Fruit fly (Drosophila melanogaster) whole organism, embryonic: ENCODE measurements around the gene CG14273.

ENCODE experiments used
- Asciz ChIP-seq: fragments of 200-800 bp; sonication (Bioruptor generic); optimal IDR thresholded peaks from 2 replicates; lab custom pipeline; 2017; ENCODE audit warnings: missing biosample characterization, mild to moderate bottlenecking, missing genetic modification characterization, missing genetic modification reagents
- CG10267 ChIP-seq: fragments of 200-800 bp; sonication (Bioruptor generic); optimal IDR thresholded peaks from 2 replicates; lab custom pipeline; 2018; ENCODE audit warnings: missing biosample characterization, mild to moderate bottlenecking, missing genetic modification characterization, moderate library complexity
- CG11456 ChIP-seq: fragments of 200-800 bp; sonication (Bioruptor generic); IDR thresholded peaks from 3 replicates; pipeline ENCODE4 v1.3.6; 2022; ENCODE audit warnings: missing biosample characterization, missing genetic modification characterization
- CG12391 ChIP-seq: fragments of 200-800 bp; sonication (Bioruptor generic); optimal IDR thresholded peaks from 3 replicates; lab custom pipeline; 2018; ENCODE audit warnings: missing biosample characterization, mild to moderate bottlenecking, missing genetic modification characterization, moderate library complexity
- CG12659 ChIP-seq: fragments of 200-800 bp; sonication (Bioruptor generic); optimal IDR thresholded peaks from 3 replicates; lab custom pipeline; 2017; ENCODE audit warnings: mild to moderate bottlenecking, missing biosample characterization, missing genetic modification reagents, missing genetic modification characterization
- CG13287 ChIP-seq: fragments of 200-800 bp; sonication (Bioruptor generic); IDR thresholded peaks from 2 replicates; pipeline ENCODE4 v1.3.6; 2022; ENCODE audit warnings: missing biosample characterization, missing genetic modification characterization; ENCODE audit not compliant: partially characterized antibody
- CG13424 ChIP-seq: fragments of 200-800 bp; sonication (Bioruptor generic); optimal IDR thresholded peaks from 2 replicates; lab custom pipeline; 2019; ENCODE audit warnings: missing biosample characterization, mild to moderate bottlenecking, missing genetic modification characterization, moderate library complexity
- CG15269 ChIP-seq: fragments of 200-800 bp; sonication (Bioruptor generic); optimal IDR thresholded peaks from 2 replicates; lab custom pipeline; 2018; ENCODE audit warnings: missing biosample characterization, mild to moderate bottlenecking, missing genetic modification characterization, moderate library complexity
- CG17359 ChIP-seq: fragments of 200-800 bp; sonication (Bioruptor generic); optimal IDR thresholded peaks from 3 replicates; lab custom pipeline; 2018; ENCODE audit warnings: missing biosample characterization, mild to moderate bottlenecking, missing genetic modification characterization, moderate library complexity
- CG17361 ChIP-seq: fragments of 200-800 bp; sonication (Bioruptor generic); IDR thresholded peaks from 3 replicates; pipeline ENCODE4 v1.3.6; 2022; ENCODE audit warnings: missing biosample characterization, missing genetic modification characterization
- CG17385 ChIP-seq: fragments of 200-800 bp; sonication (Bioruptor generic); optimal IDR thresholded peaks from 3 replicates; lab custom pipeline; 2018; ENCODE audit warnings: missing biosample characterization, mild to moderate bottlenecking, missing genetic modification characterization
- CG18599 ChIP-seq: fragments of 200-800 bp; sonication (Bioruptor generic); optimal IDR thresholded peaks from 3 replicates; lab custom pipeline; 2017; ENCODE audit warnings: missing biosample characterization, missing genetic modification characterization, mild to moderate bottlenecking, moderate library complexity, missing genetic modification reagents
- CG2120 ChIP-seq: fragments of 200-800 bp; sonication (Bioruptor generic); optimal IDR thresholded peaks from 3 replicates; lab custom pipeline; 2016; ENCODE audit warnings: missing biosample characterization, missing genetic modification characterization
- CG2678 ChIP-seq: fragments of 200-800 bp; sonication (Bioruptor generic); optimal IDR thresholded peaks from 3 replicates; lab custom pipeline; 2019; ENCODE audit warnings: missing biosample characterization, mild to moderate bottlenecking, missing genetic modification characterization, moderate library complexity
- CG30403 ChIP-seq: fragments of 200-800 bp; sonication (Bioruptor generic); optimal IDR thresholded peaks from 3 replicates; lab custom pipeline; 2016; ENCODE audit warnings: missing biosample characterization, missing genetic modification characterization
- CG31441 ChIP-seq: fragments of 200-800 bp; sonication (Bioruptor generic); IDR thresholded peaks from 2 replicates; pipeline ENCODE4 v1.3.6; 2022; ENCODE audit warnings: missing biosample characterization, missing genetic modification characterization
- CG3281 ChIP-seq: fragments of 200-800 bp; sonication (Bioruptor generic); optimal IDR thresholded peaks from 3 replicates; lab custom pipeline; 2017; ENCODE audit warnings: missing biosample characterization, mild to moderate bottlenecking, missing genetic modification characterization
- CG4707 ChIP-seq: fragments of 200-800 bp; sonication (Bioruptor generic); optimal IDR thresholded peaks from 2 replicates; lab custom pipeline; 2018; ENCODE audit warnings: missing biosample characterization, mild to moderate bottlenecking, missing genetic modification characterization, moderate library complexity
- CG4730 ChIP-seq: fragments of 200-800 bp; sonication (Bioruptor generic); IDR thresholded peaks from 2 replicates; pipeline ENCODE4 v1.3.6; 2022; ENCODE audit warnings: missing biosample characterization, missing genetic modification characterization
- CG6765 ChIP-seq: fragments of 200-800 bp; sonication (Bioruptor generic); optimal IDR thresholded peaks from 3 replicates; lab custom pipeline; 2017; ENCODE audit warnings: missing biosample characterization, mild to moderate bottlenecking, missing genetic modification characterization
- CG7556 ChIP-seq: fragments of 200-800 bp; sonication (Bioruptor generic); optimal IDR thresholded peaks from 2 replicates; lab custom pipeline; 2017; ENCODE audit warnings: missing biosample characterization, mild to moderate bottlenecking, missing genetic modification characterization
- CG7839 ChIP-seq: fragments of 200-800 bp; sonication (Bioruptor generic); optimal IDR thresholded peaks from 3 replicates; lab custom pipeline; 2018; ENCODE audit warnings: missing biosample characterization, mild to moderate bottlenecking, missing genetic modification characterization, moderate library complexity
- CG8290 ChIP-seq, 3 experiments: fragments of 200-800 bp; sonication (Bioruptor generic); optimal IDR thresholded peaks; 2 replicates each; lab custom pipeline; 2016 to 2019; ENCODE audit warnings: missing biosample characterization in 3 of 3, missing genetic modification characterization in 3 of 3, mild to moderate bottlenecking in 2 of 3, moderate library complexity in 1 of 3
- CG8924 ChIP-seq: fragments of 200-800 bp; optimal IDR thresholded peaks from 3 replicates; lab custom pipeline; 2019; ENCODE audit warnings: missing biosample characterization, mild to moderate bottlenecking, missing genetic modification characterization, moderate library complexity
- CTCF ChIP-seq: fragments of 200-800 bp; sonication (Bioruptor generic); optimal IDR thresholded peaks from 2 replicates; lab custom pipeline; 2017; ENCODE audit warnings: missing biosample characterization, mild to moderate bottlenecking, missing genetic modification characterization, moderate library complexity
- CoRest ChIP-seq: fragments of 200-800 bp; sonication (Bioruptor generic); optimal IDR thresholded peaks from 3 replicates; lab custom pipeline; 2018; ENCODE audit warnings: missing biosample characterization, mild to moderate bottlenecking, missing genetic modification characterization, moderate library complexity
- Dp ChIP-seq: fragments of 200-800 bp; sonication (Bioruptor generic); optimal IDR thresholded peaks from 2 replicates; lab custom pipeline; 2018; ENCODE audit warnings: missing biosample characterization, mild to moderate bottlenecking, missing genetic modification characterization, moderate library complexity
- Drgx ChIP-seq: fragments of 200-800 bp; sonication (Bioruptor generic); IDR thresholded peaks from 2 replicates; pipeline ENCODE4 v1.3.6; 2022; ENCODE audit warnings: missing biosample characterization, missing genetic modification characterization
- Fer1 ChIP-seq: fragments of 200-800 bp; sonication (Bioruptor generic); optimal IDR thresholded peaks from 2 replicates; lab custom pipeline; 2017; ENCODE audit warnings: missing biosample characterization, mild to moderate bottlenecking, missing genetic modification characterization
- Hmr ChIP-seq: fragments of 200-800 bp; sonication (Bioruptor generic); optimal IDR thresholded peaks from 3 replicates; lab custom pipeline; 2017; ENCODE audit warnings: mild to moderate bottlenecking, missing biosample characterization, missing genetic modification reagents, missing genetic modification characterization
- Med ChIP-seq: fragments of 200-800 bp; sonication (Bioruptor generic); peaks from one replicate; lab custom pipeline; 2016; ENCODE audit warnings: missing biosample characterization, missing genetic modification characterization, mild to moderate bottlenecking, inconsistent platforms, moderate library complexity
- Meics ChIP-seq: fragments of 200-800 bp; sonication (Bioruptor generic); optimal IDR thresholded peaks from 2 replicates; lab custom pipeline; 2017; ENCODE audit warnings: missing biosample characterization, mild to moderate bottlenecking, missing genetic modification characterization
- Pdp1 ChIP-seq, 2 experiments: fragments of 200-800 bp; sonication (Bioruptor generic); optimal IDR thresholded peaks; 3 replicates each; lab custom pipeline; 2016; ENCODE audit warnings: missing biosample characterization in 2 of 2, missing genetic modification characterization in 2 of 2, mild to moderate bottlenecking in 1 of 2, moderate library complexity in 1 of 2
- Side ChIP-seq: fragments of 200-800 bp; sonication (Bioruptor generic); optimal IDR thresholded peaks from 2 replicates; lab custom pipeline; 2016; ENCODE audit warnings: missing biosample characterization, missing genetic modification characterization
- Sox102F ChIP-seq: fragments of 200-800 bp; sonication (Bioruptor generic); optimal IDR thresholded peaks from 2 replicates; lab custom pipeline; 2018; ENCODE audit warnings: missing biosample characterization, mild to moderate bottlenecking, missing genetic modification characterization, moderate library complexity
- chinmo ChIP-seq: fragments of 200-800 bp; sonication (Bioruptor generic); IDR thresholded peaks from 4 replicates; pipeline ENCODE4 v1.3.6; 2022; ENCODE audit warnings: missing biosample characterization, missing genetic modification characterization; ENCODE audit not compliant: partially characterized antibody
- eve ChIP-seq, 2 experiments: fragments of >200 bp; optimal IDR thresholded peaks; 2 replicates each; lab custom pipeline; 2017; ENCODE audit warnings: missing biosample characterization in 2 of 2, missing genetic modification characterization in 2 of 2
- ham ChIP-seq: fragments of 200-800 bp; sonication (Bioruptor generic); IDR thresholded peaks from 2 replicates; pipeline ENCODE4 v1.3.6; 2022; ENCODE audit warnings: missing biosample characterization, missing genetic modification characterization
- hbn ChIP-seq: fragments of 200-800 bp; sonication (Bioruptor generic); IDR thresholded peaks from 2 replicates; pipeline ENCODE4 v1.3.6; 2022; ENCODE audit warnings: missing biosample characterization, missing genetic modification characterization; ENCODE audit not compliant: partially characterized antibody
- lab ChIP-seq: fragments of 200-800 bp; sonication (Bioruptor generic); optimal IDR thresholded peaks from 3 replicates; lab custom pipeline; 2017; ENCODE audit warnings: missing biosample characterization, missing genetic modification characterization, mild to moderate bottlenecking, moderate library complexity, missing genetic modification reagents
- nerfin-1 ChIP-seq: fragments of 200-800 bp; sonication (Bioruptor generic); optimal IDR thresholded peaks from 3 replicates; lab custom pipeline; 2019; ENCODE audit warnings: missing biosample characterization, mild to moderate bottlenecking, missing genetic modification characterization, moderate library complexity
- row ChIP-seq: fragments of 200-800 bp; sonication (Bioruptor generic); IDR thresholded peaks from 3 replicates; pipeline ENCODE4 v1.3.6; 2022; ENCODE audit warnings: missing biosample characterization, missing genetic modification characterization
- tap ChIP-seq: fragments of 200-800 bp; optimal IDR thresholded peaks from 3 replicates; lab custom pipeline; 2019; ENCODE audit warnings: missing biosample characterization, mild to moderate bottlenecking, missing genetic modification characterization, moderate library complexity
- tgo ChIP-seq: fragments of 200-800 bp; sonication (Bioruptor generic); IDR thresholded peaks from 3 replicates; pipeline ENCODE4 v1.3.6; 2022; ENCODE audit warnings: missing biosample characterization, missing genetic modification characterization
- unc-4 ChIP-seq: fragments of 200-800 bp; sonication (Bioruptor generic); IDR thresholded peaks from 2 replicates; pipeline ENCODE4 v1.3.6; 2022; ENCODE audit warnings: missing biosample characterization, missing genetic modification characterization; ENCODE audit not compliant: partially characterized antibody
- vvl ChIP-seq: fragments of 200-800 bp; sonication (Bioruptor generic); IDR thresholded peaks from 2 replicates; pipeline ENCODE4 v1.3.6; 2022; ENCODE audit warnings: missing biosample characterization, missing genetic modification characterization
- yki ChIP-seq: fragments of >200 bp; optimal IDR thresholded peaks from 3 replicates; lab custom pipeline; 2018

Gene CG14273

dm6 chr2L:8326414-8327271 is 15.9 kb upstream of the CG14273 start (continued):
- 0 out of 3 replicates have a peak, but pooled peaks have one; percentile 14 for TF ChIP-seq CG17361 (GFP tag; lab: Robert Waterston, UW)
- peak; percentile 2 for TF ChIP-seq CG3281 (GFP tag; lab: Kevin White, UChicago)
- TF ChIP-seq unc-4 = no peak
- TF ChIP-seq tgo (GFP tag; lab: Robert Waterston, UW) = peak; percentile 28; the same call in 1 of the 3 replicates
- no peak for TF ChIP-seq Side
- peak; percentile 41 for TF ChIP-seq CG13424 (tag; lab: Kevin White, UChicago)
- TF ChIP-seq Meics (GFP tag; lab: Kevin White, UChicago) = peak; percentile 13
- TF ChIP-seq chinmo (GFP tag; lab: Robert Waterston, UW) = 0 out of 4 replicates have a peak, but pooled peaks have one; percentile 55
- TF ChIP-seq vvl (GFP tag; lab: Robert Waterston, UW) = peak; percentile 55; the same call in 1 of the 2 replicates
- peak; percentile 59 for TF ChIP-seq CG2678 (tag; lab: Kevin White, UChicago)
- peak; percentile 53 for TF ChIP-seq CG15269 (tag; lab: Kevin White, UChicago)
- TF ChIP-seq CG4707 (GFP tag; lab: Kevin White, UChicago) = no peak
- TF ChIP-seq CG12659 (GFP tag; lab: Kevin White, UChicago) = peak; percentile 18
- peak; percentile 51 for TF ChIP-seq CG31441
- TF ChIP-seq tap (tag; lab: Kevin White, UChicago) = peak; percentile 1
- peak; percentile 41 for TF ChIP-seq CG7839 (tag; lab: Kevin White, UChicago)
- TF ChIP-seq Drgx (GFP tag; lab: Robert Waterston, UW) = 0 out of 2 replicates have a peak, but pooled peaks have one; percentile 35
- peak; percentile 46 for TF ChIP-seq lab (GFP tag; lab: Kevin White, UChicago)
- TF ChIP-seq Dp (GFP tag; lab: Kevin White, UChicago) = peak; percentile 48
- peak; percentile 32 for TF ChIP-seq CG7556
- no peak for TF ChIP-seq ham
- TF ChIP-seq CG8290 (GFP tag; optimal IDR thresholded peaks at IDR 0.05; lab: Kevin White, UChicago) = no peak
- TF ChIP-seq CG8290 (tag; optimal IDR thresholded peaks at IDR 0.05; lab: Kevin White, UChicago) = no peak
- peak; percentile 28 for TF ChIP-seq CoRest (tag; lab: Kevin White, UChicago)
- peak; percentile 25 for TF ChIP-seq Fer1 (GFP tag; lab: Kevin White, UChicago)
- no peak for TF ChIP-seq CG11456 (GFP tag; lab: Robert Waterston, UW)
- peak; percentile 39 for TF ChIP-seq CG17359 (tag; lab: Kevin White, UChicago)
- TF ChIP-seq CTCF = peak; percentile 34
- TF ChIP-seq CG8924 (tag; lab: Kevin White, UChicago) = peak; percentile 19
- TF ChIP-seq Asciz (GFP tag; lab: Kevin White, UChicago) = peak; percentile 5
- peak; percentile 40 for TF ChIP-seq row
- TF ChIP-seq Sox102F (GFP tag; lab: Kevin White, UChicago) = peak; percentile 33
- no peak for TF ChIP-seq CG4730 (GFP tag; lab: Robert Waterston, UW)
- no peak for TF ChIP-seq yki (lab: Kevin White, UChicago)
- TF ChIP-seq CG6765 = peak; percentile 3
- no peak for TF ChIP-seq nerfin-1
- peak; percentile 8; the same call in 1 of the 2 replicates for TF ChIP-seq CG13287 (GFP tag; lab: Robert Waterston, UW)
- TF ChIP-seq CG30403 (GFP tag; lab: Kevin White, UChicago) = peak; percentile 25
- peak; percentile 3 for TF ChIP-seq CG17385
- peak in 1 of 2 experiments; percentile 39 for TF ChIP-seq Pdp1 (GFP tag; optimal IDR thresholded peaks at IDR 0.05; lab: Kevin White, UChicago)
- peak; percentile 48 for TF ChIP-seq Med (GFP tag; lab: Kevin White, UChicago)
- TF ChIP-seq eve (GFP tag; optimal IDR thresholded peaks at IDR 0.05; lab: Kevin White, UChicago) = no peak
- peak; percentile 42 for TF ChIP-seq CG12391
- TF ChIP-seq hbn (GFP tag; lab: Robert Waterston, UW) = no peak
- TF ChIP-seq Hmr = peak; percentile 60
- peak; percentile 15 for TF ChIP-seq CG2120 (GFP tag; lab: Kevin White, UChicago)
- peak; percentile 11 for TF ChIP-seq CG10267 (tag; lab: Kevin White, UChicago)
- peak; percentile 37 for TF ChIP-seq CG18599
